Fruit fly (Drosophila melanogaster) whole organism: ENCODE measurements around the gene Rtnl2.

Experiments
- EcR ChIP-seq, 2 experiments: fragments of >200 bp; optimal IDR thresholded peaks; 2 replicates each; lab custom pipeline; 2017; ENCODE audit warnings: missing biosample characterization in 2 of 2, missing genetic modification characterization in 2 of 2, missing genetic modification reagents in 2 of 2
- psq ChIP-seq: fragments of >200 bp; optimal IDR thresholded peaks from 2 replicates; lab custom pipeline; 2017

- no peak for TF ChIP-seq EcR (GFP tag; optimal IDR thresholded peaks at IDR 0.05; lab: Kevin White, UChicago)
- TF ChIP-seq psq (lab: Kevin White, UChicago) = no peak
Observed at dm6 chr3R:7530184-7530821, at the start of gene Rtnl2, which contains the start of gene alphaTub84D.
